Fruit fly (Drosophila melanogaster) S2 (cell line): ENCODE results near the gene CG15196.

Experiments
- CG8478 ChIP-seq: fragments of >200 bp; optimal IDR thresholded peaks from 2 replicates; lab custom pipeline; 2018
- CTCF ChIP-seq, 2 experiments: fragments of >200 bp; optimal IDR thresholded peaks; 2 replicates each; lab custom pipeline; 2018

CG15196 gene

dm6 chrX:11409647-11410046 lies at the start of gene CG15196:
Gene CG15196, plus strand, starts transcription at chrX:11409947.
- TF ChIP-seq CG8478 (lab: Kevin White, UChicago) = no peak
- TF ChIP-seq CTCF (optimal IDR thresholded peaks at IDR 0.05; lab: Kevin White, UChicago) = no peak

DNA sequence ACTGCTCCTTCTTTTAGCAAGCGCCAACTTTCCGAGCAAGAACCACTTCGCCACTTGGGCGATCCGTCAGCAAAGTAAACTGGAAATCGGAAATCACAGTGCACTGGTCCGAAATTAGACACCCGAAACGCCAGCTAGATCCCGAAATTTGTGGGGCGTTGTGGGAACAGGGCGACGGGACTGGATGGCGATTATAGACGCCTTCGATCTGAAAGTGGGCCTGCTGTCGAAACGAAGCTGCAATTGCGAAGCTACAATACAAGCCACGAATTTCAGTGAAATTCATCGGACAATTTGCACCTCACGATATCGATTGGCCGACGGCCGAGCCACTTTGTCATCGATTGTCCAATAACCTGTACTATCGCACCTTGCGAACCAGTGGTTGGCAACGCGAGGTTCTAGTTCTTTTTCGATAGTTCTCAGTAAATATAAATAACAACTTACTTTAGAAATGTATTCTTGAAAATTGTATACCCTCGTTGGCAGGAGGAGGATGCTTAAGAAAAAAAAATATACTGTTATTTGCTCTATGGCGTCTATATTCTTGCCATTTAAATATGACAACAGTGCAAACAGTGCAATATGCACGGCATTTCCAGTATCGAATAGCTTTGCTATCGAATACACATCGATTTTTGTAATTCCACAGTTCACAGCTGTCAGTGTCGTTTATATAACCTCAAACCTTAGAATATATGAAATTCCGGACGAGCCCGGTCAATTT lies 41.8 kb upstream of the CG15196 start, which contains the start of the genes hop and Tim8:
TSS of gene hop (minus strand) at position 316 of the 727 bp plus-strand sequence.
TSS of gene Tim8 (plus strand) at position 663 of the 727 bp plus-strand sequence.
- TF ChIP-seq CG8478 (lab: Kevin White, UChicago) (no peak), CTCF (optimal IDR thresholded peaks at IDR 0.05; lab: Kevin White, UChicago) (no peak)

- TF ChIP-seq CG8478 (lab: Kevin White, UChicago) (no peak), CTCF (optimal IDR thresholded peaks at IDR 0.05; lab: Kevin White, UChicago) (no peak)
Measured at dm6 chrX:11369374-11369773, 40.4 kb upstream of the CG15196 start, which contains the start of gene dlg1. Gene dlg1, plus strand, starts transcription at chrX:11369665.

- TF ChIP-seq CTCF (optimal IDR thresholded peaks at IDR 0.05; lab: Kevin White, UChicago) (no peak), CG8478 (lab: Kevin White, UChicago) (no peak)
Measured at dm6 chrX:11370792-11371191, 39.0 kb upstream of the CG15196 start.

DNA sequence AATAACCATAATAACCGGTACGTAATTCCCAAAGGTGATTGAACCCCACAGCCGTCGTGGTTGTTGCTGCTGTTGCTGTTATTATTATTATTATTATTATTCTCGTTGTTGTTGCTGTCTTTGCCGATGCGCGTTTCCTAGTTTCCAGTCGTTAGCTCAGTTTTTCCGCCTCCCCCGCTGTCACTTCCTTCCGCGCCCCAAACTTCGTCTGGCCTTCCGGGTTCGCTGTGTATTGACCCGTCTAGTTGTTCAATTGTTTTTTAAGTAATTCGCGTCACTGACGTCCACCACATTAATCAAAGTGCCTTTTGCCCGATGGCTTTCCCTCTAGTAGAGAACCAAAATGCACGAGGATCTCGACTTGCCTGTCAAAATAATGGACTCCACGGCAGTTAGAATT lies 38.1 kb upstream of the CG15196 start:
- TF ChIP-seq CTCF (optimal IDR thresholded peaks at IDR 0.05; lab: Kevin White, UChicago) = no peak
- TF ChIP-seq CG8478 (lab: Kevin White, UChicago) = no peak

dm6 chrX:11372764-11373712 lies 36.7 kb upstream of the CG15196 start:
- TF ChIP-seq CG8478 (lab: Kevin White, UChicago) = no peak
- no peak for TF ChIP-seq CTCF (optimal IDR thresholded peaks at IDR 0.05; lab: Kevin White, UChicago)

dm6 chrX:11374320-11374719 lies 35.4 kb upstream of the CG15196 start:
- TF ChIP-seq CTCF (optimal IDR thresholded peaks at IDR 0.05; lab: Kevin White, UChicago) = no peak
- no peak for TF ChIP-seq CG8478 (lab: Kevin White, UChicago)

dm6 chrX:11378388-11378787 lies 31.4 kb upstream of the CG15196 start:
- TF ChIP-seq CTCF (optimal IDR thresholded peaks at IDR 0.05; lab: Kevin White, UChicago) = no peak
- no peak for TF ChIP-seq CG8478 (lab: Kevin White, UChicago)

DNA sequence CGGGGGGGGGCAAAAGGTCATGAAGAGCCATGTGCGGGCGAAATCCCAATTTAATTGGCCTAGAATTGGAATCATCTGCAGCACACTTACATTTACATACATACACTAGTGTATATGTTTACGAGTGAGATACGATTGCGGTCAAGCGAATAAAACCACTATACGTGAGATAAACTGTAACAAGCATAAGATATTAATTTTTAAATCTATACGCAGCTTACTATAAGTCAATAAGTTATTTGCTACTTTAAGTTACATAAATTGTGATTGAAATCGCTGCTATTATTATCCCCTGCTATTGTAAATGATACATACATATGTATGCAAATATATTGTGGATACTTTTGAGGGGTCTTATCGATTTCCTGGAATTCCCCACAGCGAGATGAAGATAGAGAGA lies 30.6 kb upstream of the CG15196 start:
- TF ChIP-seq CTCF (optimal IDR thresholded peaks at IDR 0.05; lab: Kevin White, UChicago) (no peak), CG8478 (lab: Kevin White, UChicago) (no peak)

dm6 chrX:11379747-11380146 lies 30.0 kb upstream of the CG15196 start:
- no peak for TF ChIP-seq CTCF (optimal IDR thresholded peaks at IDR 0.05; lab: Kevin White, UChicago)
- no peak for TF ChIP-seq CG8478 (lab: Kevin White, UChicago)

DNA sequence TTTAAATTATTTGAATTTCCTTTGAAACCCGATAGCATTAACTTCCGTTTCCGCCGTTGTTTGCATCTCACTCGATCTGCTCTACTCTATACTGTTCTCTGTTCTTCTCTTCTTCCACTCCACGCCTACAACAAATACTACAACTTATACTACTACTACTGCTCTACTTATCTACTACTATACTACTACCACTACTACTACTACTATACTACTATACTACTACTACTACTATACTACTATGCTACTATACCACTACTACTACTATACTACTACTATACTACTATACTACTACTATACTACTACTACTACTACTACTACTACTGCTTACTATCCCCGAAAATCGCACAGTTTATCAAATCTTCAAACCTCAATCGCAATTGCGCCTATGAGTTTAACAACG lies 27.2 kb upstream of the CG15196 start:
- no peak for TF ChIP-seq CG8478 (lab: Kevin White, UChicago)
- TF ChIP-seq CTCF (optimal IDR thresholded peaks at IDR 0.05; lab: Kevin White, UChicago) = no peak

dm6 chrX:11383530-11383929 lies 26.2 kb upstream of the CG15196 start:
- TF ChIP-seq CTCF (optimal IDR thresholded peaks at IDR 0.05; lab: Kevin White, UChicago) (no peak), CG8478 (lab: Kevin White, UChicago) (no peak)

- no peak for TF ChIP-seq CG8478 (lab: Kevin White, UChicago)
- TF ChIP-seq CTCF (optimal IDR thresholded peaks at IDR 0.05; lab: Kevin White, UChicago) = no peak
Measured at dm6 chrX:11384023-11384444, 25.7 kb upstream of the CG15196 start.

- no peak for TF ChIP-seq CTCF (optimal IDR thresholded peaks at IDR 0.05; lab: Kevin White, UChicago)
- TF ChIP-seq CG8478 (lab: Kevin White, UChicago) = no peak
Measured at dm6 chrX:11385498-11385897, 24.2 kb upstream of the CG15196 start.
